Worm (Caenorhabditis elegans) whole organism, young adult: ENCODE data around the gene eas-1.

Experiments
- F57C9.4 ChIP-seq: sonication (generic microtip); optimal IDR thresholded peaks from 2 replicates; lab custom pipeline; 2017; ENCODE audit warnings: mild to moderate bottlenecking, missing genetic modification characterization, missing compliant biosample characterization
- K12H6.12 ChIP-seq: fragments of 200-800 bp; sonication (Bioruptor generic); optimal IDR thresholded peaks from 2 replicates; lab custom pipeline; 2018; ENCODE audit warnings: mild to moderate bottlenecking, missing genetic modification characterization, missing compliant biosample characterization
- ama-1 ChIP-seq, 3 experiments: fragments of 150-350 bp in 1 of 3; sonication (generic microtip) in 2 of 3; optimal IDR thresholded peaks; 2 replicates each; lab custom pipeline; 2014 to 2018; ENCODE audit warnings: missing biosample characterization in 2 of 3, missing genetic modification characterization in 2 of 3, missing genetic modification reagents in 2 of 3
- attf-6 ChIP-seq: fragments of 200-800 bp; sonication (Bioruptor generic); IDR thresholded peaks from 2 replicates; pipeline ENCODE4 v1.3.6; 2022; ENCODE audit warnings: missing genetic modification reagents, missing genetic modification characterization, missing compliant biosample characterization
- dpff-1 ChIP-seq: sonication (generic microtip); optimal IDR thresholded peaks from 2 replicates; lab custom pipeline; 2017; ENCODE audit warnings: mild to moderate bottlenecking, missing genetic modification characterization, missing compliant biosample characterization
- madf-10 ChIP-seq: sonication (generic microtip); optimal IDR thresholded peaks from 2 replicates; lab custom pipeline; 2016; ENCODE audit warnings: mild to moderate bottlenecking, missing genetic modification characterization, missing compliant biosample characterization
- mcd-1 ChIP-seq: fragments of 200-800 bp; sonication (Bioruptor generic); IDR thresholded peaks from 2 replicates; pipeline ENCODE4 v1.3.6; 2022; ENCODE audit warnings: missing genetic modification reagents, missing genetic modification characterization, missing compliant biosample characterization
- nhr-179 ChIP-seq: sonication (generic microtip); optimal IDR thresholded peaks from 2 replicates; lab custom pipeline; 2016; ENCODE audit warnings: mild to moderate bottlenecking, missing genetic modification characterization, missing compliant biosample characterization
- pha-4 ChIP-seq: fragments of 150-350 bp; sonication (generic microtip); optimal IDR thresholded peaks from 2 replicates; lab custom pipeline; 2014; ENCODE audit warnings: missing biosample characterization, missing genetic modification reagents, missing genetic modification characterization
- snpc-1.3 ChIP-seq: sonication (generic microtip); optimal IDR thresholded peaks from 2 replicates; lab custom pipeline; 2017; ENCODE audit warnings: missing genetic modification characterization, mild to moderate bottlenecking, missing compliant biosample characterization, antibody characterized with exemption, moderate library complexity, missing genotype, missing genetic modification reagents; ENCODE audit not compliant: insufficient read depth
- snpc-4 ChIP-seq, 5 experiments: fragments of 150-350 bp in 1 of 5; sonication (generic microtip) in 4 of 5; optimal IDR thresholded peaks; 2 replicates each; lab custom pipeline; 2014 to 2018; ENCODE audit warnings: missing genetic modification characterization in 5 of 5, missing biosample characterization in 3 of 5, antibody characterized with exemption in 2 of 5, mild to moderate bottlenecking in 2 of 5, missing compliant biosample characterization in 2 of 5, missing genotype in 2 of 5, moderate library complexity in 2 of 5, missing genetic modification reagents in 1 of 5
- ztf-25 ChIP-seq: fragments of 200-800 bp; sonication (Bioruptor generic); IDR thresholded peaks from 2 replicates; pipeline ENCODE4 v1.3.6; 2022; ENCODE audit warnings: missing genetic modification reagents, missing genetic modification characterization, missing compliant biosample characterization
- ztf-28 ChIP-seq: fragments of 200-800 bp; sonication (Bioruptor generic); IDR thresholded peaks from 2 replicates; pipeline ENCODE4 v1.3.6; 2022; ENCODE audit warnings: missing genetic modification reagents, missing genetic modification characterization, missing compliant biosample characterization

- TF ChIP-seq pha-4 (tag; lab: Kevin White, UChicago) (no peak), dpff-1 (tag; lab: Kevin White, UChicago) (no peak), attf-6 (GFP tag; lab: Robert Waterston, UW) (no peak), snpc-4 (GFP tag; optimal IDR thresholded peaks at IDR 0.05; lab: Kevin White, UChicago) (no peak), snpc-4 (tag; optimal IDR thresholded peaks at IDR 0.05; lab: Kevin White, UChicago) (no peak), nhr-179 (no peak), ztf-25 (no peak), snpc-1.3 (tag; lab: Kevin White, UChicago) (no peak), madf-10 (tag; lab: Kevin White, UChicago) (no peak), mcd-1 (no peak), K12H6.12 (tag; lab: Kevin White, UChicago) (no peak), ama-1 (optimal IDR thresholded peaks at IDR 0.05; lab: Kevin White, UChicago) (no peak), ama-1 (GFP tag; optimal IDR thresholded peaks at IDR 0.05; lab: Kevin White, UChicago) (no peak), F57C9.4 (tag; lab: Kevin White, UChicago) (no peak), ztf-28 (no peak)
Observed at ce11 chrII:4693129-4693528, 47.1 kb upstream of the eas-1 start, which contains the start of gene F10G7.5.
